Worm (Caenorhabditis elegans) whole organism, L3 larva: ENCODE measurements around the gene C30B5.6.

ENCODE experiments used
- aly-2 ChIP-seq: fragments of 150-350 bp; optimal IDR thresholded peaks from 2 replicates; lab custom pipeline; 2014; ENCODE audit warnings: missing biosample characterization, missing genetic modification characterization
- nhr-43 ChIP-seq: sonication (generic microtip); optimal IDR thresholded peaks from 2 replicates; lab custom pipeline; 2016; ENCODE audit warnings: mild to moderate bottlenecking, missing genetic modification characterization, missing compliant biosample characterization; ENCODE audit not compliant: poor library complexity, severe bottlenecking
- ztf-4 ChIP-seq: fragments of 150-350 bp; optimal IDR thresholded peaks from 2 replicates; lab custom pipeline; 2014; ENCODE audit warnings: missing biosample characterization, missing genetic modification characterization

DNA sequence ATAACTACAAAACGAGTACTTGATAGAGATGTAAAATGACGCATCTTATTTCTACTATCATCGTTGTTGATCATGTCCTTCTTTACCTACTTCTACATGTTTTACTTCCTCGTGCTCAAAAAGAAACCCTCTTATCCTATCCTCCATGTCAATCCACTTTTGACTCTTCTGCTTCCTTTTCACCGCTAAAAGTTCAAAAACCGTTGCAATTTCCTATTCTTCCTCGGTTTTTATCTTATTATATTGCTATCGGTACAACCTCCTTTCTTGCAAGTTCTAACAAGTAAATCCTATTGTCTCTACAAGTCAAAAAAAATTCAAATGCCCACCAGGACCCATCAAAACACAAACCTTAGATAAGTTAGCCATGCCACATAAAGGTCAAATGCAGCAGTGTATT is 15.2 kb downstream of the C30B5.6 start:
- TF ChIP-seq nhr-43 (tag; lab: Kevin White, UChicago) (no peak), ztf-4 (tag; lab: Kevin White, UChicago) (no peak), aly-2 (tag; lab: Kevin White, UChicago) (no peak)
